Worm (Caenorhabditis elegans) whole organism, L2 larva: Measurements from ENCODE around the gene F43C11.7.

ENCODE experiments used
- F13H6.1 ChIP-seq: sonication (generic microtip); optimal IDR thresholded peaks from 2 replicates; lab custom pipeline; 2016; ENCODE audit warnings: missing genetic modification characterization, missing compliant biosample characterization
- R02D3.7 ChIP-seq: fragments of 150-350 bp; optimal IDR thresholded peaks from 2 replicates; lab custom pipeline; 2014; ENCODE audit warnings: missing biosample characterization, missing genetic modification characterization
- ZK546.5 ChIP-seq: sonication (generic microtip); optimal IDR thresholded peaks from 2 replicates; lab custom pipeline; 2017; ENCODE audit warnings: missing biosample characterization, missing genetic modification characterization
- alr-1 ChIP-seq: fragments of 150-350 bp; optimal IDR thresholded peaks from 2 replicates; lab custom pipeline; 2014; ENCODE audit warnings: missing biosample characterization, missing genetic modification characterization
- aly-2 ChIP-seq: fragments of 150-350 bp; optimal IDR thresholded peaks from 2 replicates; lab custom pipeline; 2014; ENCODE audit warnings: missing biosample characterization, missing genetic modification characterization
- ama-1 ChIP-seq: fragments of 150-350 bp; optimal IDR thresholded peaks from 2 replicates; lab custom pipeline; 2018; ENCODE audit warnings: inconsistent platforms
- ceh-16 ChIP-seq: fragments of 150-350 bp; optimal IDR thresholded peaks from 2 replicates; lab custom pipeline; 2014; ENCODE audit warnings: missing biosample characterization, missing genetic modification characterization
- crh-2 ChIP-seq: sonication (generic microtip); optimal IDR thresholded peaks from 2 replicates; lab custom pipeline; 2017; ENCODE audit warnings: missing biosample characterization, missing genetic modification characterization
- elt-3 ChIP-seq: sonication (generic microtip); optimal IDR thresholded peaks from 2 replicates; lab custom pipeline; 2017; ENCODE audit warnings: missing biosample characterization, missing genetic modification characterization
- fos-1 ChIP-seq: fragments of 150-350 bp; optimal IDR thresholded peaks from 2 replicates; lab custom pipeline; 2014; ENCODE audit warnings: missing biosample characterization, missing genetic modification characterization
- gmeb-1 ChIP-seq: fragments of 150-350 bp; optimal IDR thresholded peaks from 2 replicates; lab custom pipeline; 2014; ENCODE audit warnings: missing biosample characterization, missing genetic modification characterization
- lin-11 ChIP-seq: fragments of 150-350 bp; sonication (generic microtip); optimal IDR thresholded peaks from 2 replicates; lab custom pipeline; 2014; ENCODE audit warnings: missing biosample characterization, missing genetic modification characterization, inconsistent platforms, mixed read lengths
- lin-13 ChIP-seq: fragments of 150-350 bp; optimal IDR thresholded peaks from 2 replicates; lab custom pipeline; 2014; ENCODE audit warnings: missing biosample characterization, missing genetic modification reagents, missing genetic modification characterization
- lsy-2 ChIP-seq, 2 experiments: fragments of 150-350 bp in 1 of 2; sonication (generic microtip) in 1 of 2; optimal IDR thresholded peaks; 2 replicates each; lab custom pipeline; 2014 to 2017; ENCODE audit warnings: missing biosample characterization in 2 of 2, missing genetic modification characterization in 2 of 2
- mab-5 ChIP-seq: fragments of 150-350 bp; optimal IDR thresholded peaks from 2 replicates; lab custom pipeline; 2014; ENCODE audit warnings: missing biosample characterization, missing genetic modification characterization
- mbf-1 ChIP-seq: sonication (generic microtip); optimal IDR thresholded peaks from 2 replicates; lab custom pipeline; 2017; ENCODE audit warnings: missing biosample characterization, missing genetic modification characterization
- nhr-11 ChIP-seq: fragments of 150-350 bp; optimal IDR thresholded peaks from 2 replicates; lab custom pipeline; 2014; ENCODE audit warnings: missing biosample characterization, missing genetic modification characterization
- nhr-129 ChIP-seq: fragments of 150-350 bp; optimal IDR thresholded peaks from 2 replicates; lab custom pipeline; 2014; ENCODE audit warnings: missing biosample characterization, missing genetic modification characterization
- nhr-23 ChIP-seq: fragments of 150-350 bp; optimal IDR thresholded peaks from 2 replicates; lab custom pipeline; 2014; ENCODE audit warnings: missing biosample characterization, missing genetic modification reagents, missing genetic modification characterization
- nhr-237 ChIP-seq: fragments of 150-350 bp; optimal IDR thresholded peaks from 2 replicates; lab custom pipeline; 2014; ENCODE audit warnings: missing biosample characterization, missing genetic modification characterization
- nhr-6 ChIP-seq: fragments of 150-350 bp; optimal IDR thresholded peaks from 2 replicates; lab custom pipeline; 2014; ENCODE audit warnings: missing biosample characterization, missing genetic modification characterization
- nhr-77 ChIP-seq: fragments of 150-350 bp; optimal IDR thresholded peaks from 2 replicates; lab custom pipeline; 2014; ENCODE audit warnings: missing biosample characterization, missing genetic modification characterization
- skn-1 ChIP-seq: sonication (generic microtip); optimal IDR thresholded peaks from 2 replicates; lab custom pipeline; 2017; ENCODE audit warnings: missing biosample characterization, missing genetic modification characterization
- sma-3 ChIP-seq: sonication (generic microtip); optimal IDR thresholded peaks from 2 replicates; lab custom pipeline; 2016; ENCODE audit warnings: missing genetic modification reagents, missing genetic modification characterization, missing compliant biosample characterization
- sma-9 ChIP-seq, 2 experiments: fragments of 150-350 bp in 1 of 2; sonication (generic microtip) in 1 of 2; optimal IDR thresholded peaks; 2 replicates each; lab custom pipeline; 2014 to 2016; ENCODE audit warnings: missing genetic modification characterization in 2 of 2, mild to moderate bottlenecking in 1 of 2, missing biosample characterization in 1 of 2, missing compliant biosample characterization in 1 of 2, missing genetic modification reagents in 1 of 2, moderate library complexity in 1 of 2
- snpc-4 ChIP-seq: fragments of 150-350 bp; optimal IDR thresholded peaks from 2 replicates; lab custom pipeline; 2014; ENCODE audit warnings: missing biosample characterization, missing genetic modification characterization
- unc-39 ChIP-seq: fragments of 150-350 bp; optimal IDR thresholded peaks from 2 replicates; lab custom pipeline; 2014; ENCODE audit warnings: missing biosample characterization, missing genetic modification characterization
- unc-55 ChIP-seq: fragments of 150-350 bp; sonication (generic microtip); optimal IDR thresholded peaks from 3 replicates; lab custom pipeline; 2014; ENCODE audit warnings: missing biosample characterization, missing genetic modification reagents, missing genetic modification characterization
- zag-1 ChIP-seq: fragments of 150-350 bp; optimal IDR thresholded peaks from 2 replicates; lab custom pipeline; 2014; ENCODE audit warnings: missing biosample characterization, missing genetic modification characterization
- ztf-1 ChIP-seq: fragments of 200-800 bp; sonication (Bioruptor generic); conservative IDR thresholded peaks from 2 replicates; pipeline ENCODE4 v1.3.6; 2022; ENCODE audit warnings: missing genetic modification characterization, missing compliant biosample characterization
- ztf-4 ChIP-seq: fragments of 150-350 bp; optimal IDR thresholded peaks from 2 replicates; lab custom pipeline; 2014; ENCODE audit warnings: missing biosample characterization, missing genetic modification characterization

Gene F43C11.7

ce11 chrII:2335572-2335971 lies at the start of gene F43C11.7:
F43C11.7 (plus strand) TSS chrII:2335897.
- TF ChIP-seq gmeb-1 (tag; lab: Kevin White, UChicago) (peak; percentile 26), fos-1 (tag; lab: Kevin White, UChicago) (peak; percentile 60), nhr-23 (no peak), unc-39 (no peak), ama-1 (lab: Kevin White, UChicago) (no peak)

ce11 chrII:2288798-2289197 lies 46.9 kb upstream of the F43C11.7 start, which contains the start of the genes K09F6.10 and K09F6.13:
K09F6.10 (minus strand) TSS chrII:2288883.
K09F6.13 (plus strand) TSS chrII:2289114.
- TF ChIP-seq ZK546.5 (tag; lab: Kevin White, UChicago) (no peak), unc-55 (GFP tag; lab: Kevin White, UChicago) (peak; percentile 25), sma-9 (GFP tag; optimal IDR thresholded peaks at IDR 0.05; lab: Kevin White, UChicago) (peak; percentile 17), sma-9 (tag; optimal IDR thresholded peaks at IDR 0.05; lab: Kevin White, UChicago) (no peak), crh-2 (tag; lab: Kevin White, UChicago) (no peak)

- TF ChIP-seq lsy-2 (tag; optimal IDR thresholded peaks at IDR 0.05; lab: Kevin White, UChicago) (peak in 1 of 2 experiments; percentile 20), sma-9 (GFP tag; optimal IDR thresholded peaks at IDR 0.05; lab: Kevin White, UChicago) (peak; percentile 66), sma-9 (tag; optimal IDR thresholded peaks at IDR 0.05; lab: Kevin White, UChicago) (no peak), mab-5 (tag; lab: Kevin White, UChicago) (peak; percentile 2), unc-39 (no peak), nhr-129 (tag; lab: Kevin White, UChicago) (peak; percentile 18), unc-55 (GFP tag; lab: Kevin White, UChicago) (peak; percentile 72)
These were observed 46.3 kb upstream of the F43C11.7 start for ce11 chrII:2289441-2289840.

ce11 chrII:2292027-2292426 lies 43.7 kb upstream of the F43C11.7 start, which contains the start of gene K09F6.7:
K09F6.7 (minus strand) TSS chrII:2292127.
- no peak for TF ChIP-seq nhr-237
- TF ChIP-seq, all 48 proteins: peak for 0

- no peak for TF ChIP-seq lin-13
- TF ChIP-seq fos-1 (tag; lab: Kevin White, UChicago): peak; percentile 74
- TF ChIP-seq, all 48 proteins: peak for 1
These were observed 43.1 kb upstream of the F43C11.7 start for ce11 chrII:2292549-2292948.

- TF ChIP-seq unc-55 (GFP tag; lab: Kevin White, UChicago): no peak
- no peak for TF ChIP-seq fos-1 (tag; lab: Kevin White, UChicago)
- no peak for TF ChIP-seq nhr-6 (tag; lab: Kevin White, UChicago)
- TF ChIP-seq unc-39: no peak
- no peak for TF ChIP-seq nhr-237
- no peak for TF ChIP-seq skn-1 (tag; lab: Kevin White, UChicago)
- TF ChIP-seq F13H6.1 (tag; lab: Kevin White, UChicago): no peak
- TF ChIP-seq zag-1 (tag; lab: Kevin White, UChicago): no peak
- TF ChIP-seq gmeb-1 (tag; lab: Kevin White, UChicago): no peak
- no peak for TF ChIP-seq snpc-4
- TF ChIP-seq lsy-2 (tag; optimal IDR thresholded peaks at IDR 0.05; lab: Kevin White, UChicago): no peak
- TF ChIP-seq ZK546.5 (tag; lab: Kevin White, UChicago): no peak
- TF ChIP-seq crh-2 (tag; lab: Kevin White, UChicago): no peak
- no peak for TF ChIP-seq ceh-16 (tag; lab: Kevin White, UChicago)
- TF ChIP-seq sma-9 (GFP tag; optimal IDR thresholded peaks at IDR 0.05; lab: Kevin White, UChicago): no peak
- TF ChIP-seq sma-9 (tag; optimal IDR thresholded peaks at IDR 0.05; lab: Kevin White, UChicago): no peak
- no peak for TF ChIP-seq nhr-11
- no peak for TF ChIP-seq elt-3 (tag; lab: Kevin White, UChicago)
- TF ChIP-seq, all 48 proteins: peak for 0
These were observed 39.8 kb upstream of the F43C11.7 start, which contains the start of gene fbxc-25 for ce11 chrII:2295817-2296315. fbxc-25 (minus strand) TSS chrII:2296265.

ce11 chrII:2298742-2299141 lies 37.0 kb upstream of the F43C11.7 start, which contains the start of gene B0281.4:
B0281.4 (minus strand) TSS chrII:2298842.
- no peak for TF ChIP-seq alr-1 (tag; lab: Kevin White, UChicago)
- TF ChIP-seq nhr-77 (tag; lab: Kevin White, UChicago): no peak
- no peak for TF ChIP-seq lsy-2 (tag; optimal IDR thresholded peaks at IDR 0.05; lab: Kevin White, UChicago)
- TF ChIP-seq sma-9 (GFP tag; optimal IDR thresholded peaks at IDR 0.05; lab: Kevin White, UChicago): no peak
- TF ChIP-seq sma-9 (tag; optimal IDR thresholded peaks at IDR 0.05; lab: Kevin White, UChicago): no peak
- TF ChIP-seq fos-1 (tag; lab: Kevin White, UChicago): no peak
- no peak for TF ChIP-seq ztf-1 (GFP tag; lab: Robert Waterston, UW)
- no peak for TF ChIP-seq ztf-4 (tag; lab: Kevin White, UChicago)
- TF ChIP-seq R02D3.7 (tag; lab: Kevin White, UChicago): no peak
- TF ChIP-seq aly-2 (tag; lab: Kevin White, UChicago): no peak
- no peak for TF ChIP-seq lin-11
- no peak for TF ChIP-seq mab-5 (tag; lab: Kevin White, UChicago)
- no peak for TF ChIP-seq sma-3 (GFP tag; lab: Kevin White, UChicago)
- no peak for TF ChIP-seq mbf-1 (tag; lab: Kevin White, UChicago)
- TF ChIP-seq elt-3 (tag; lab: Kevin White, UChicago): no peak
- no peak for TF ChIP-seq nhr-237
- no peak for TF ChIP-seq nhr-6 (tag; lab: Kevin White, UChicago)
- TF ChIP-seq skn-1 (tag; lab: Kevin White, UChicago): no peak
- TF ChIP-seq ama-1 (lab: Kevin White, UChicago): no peak
- TF ChIP-seq crh-2 (tag; lab: Kevin White, UChicago): no peak
- TF ChIP-seq lin-13: no peak
